Fruit fly (Drosophila melanogaster): ENCODE data around the gene tal-1A.

Gene tal-1A

DNA sequence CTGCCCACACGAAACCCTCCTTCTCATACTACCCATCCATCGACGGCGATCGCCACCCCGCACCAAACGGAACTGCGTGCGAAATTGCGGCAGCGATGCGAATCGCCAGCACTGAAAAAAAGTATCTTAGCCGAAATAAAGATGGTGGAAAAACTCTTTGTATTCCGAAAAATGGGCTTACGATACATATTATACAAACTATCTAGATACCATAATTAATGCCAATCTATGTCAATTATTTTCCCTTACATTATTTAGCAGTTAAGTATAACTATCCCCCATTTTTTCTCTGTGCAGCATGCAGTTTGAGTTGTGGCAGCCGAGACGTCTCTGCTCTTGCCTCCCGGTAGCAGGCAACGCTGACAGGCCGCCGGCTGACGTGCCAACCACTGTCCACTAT lies 48.9 kb downstream of the tal-1A start (continued):
- TF ChIP-seq Hr4 (GFP tag; optimal IDR thresholded peaks at IDR 0.05), result peak; percentile 77
- peak; percentile 72 for TF ChIP-seq OdsH (GFP tag; optimal IDR thresholded peaks at IDR 0.05)
- peak; percentile 47 for TF ChIP-seq CG16779 (tag; optimal IDR thresholded peaks at IDR 0.05)
- TF ChIP-seq CG9139 (GFP tag; optimal IDR thresholded peaks at IDR 0.05), result peak; percentile 32
- TF ChIP-seq svp (GFP tag), result peak; percentile 87
- TF ChIP-seq Ets96B (tag; optimal IDR thresholded peaks at IDR 0.05), result peak; percentile 72
- peak; percentile 59 for TF ChIP-seq topi (GFP tag; optimal IDR thresholded peaks at IDR 0.05)
- TF ChIP-seq CG11902 (GFP tag; optimal IDR thresholded peaks at IDR 0.05), result no peak
- TF ChIP-seq Gug (GFP tag; IDR thresholded peaks at IDR 0.05), result no peak
- peak; percentile 45 for TF ChIP-seq Sox102F (GFP tag; optimal IDR thresholded peaks at IDR 0.05)
- peak; percentile 55 for TF ChIP-seq CG4318 (GFP tag; optimal IDR thresholded peaks at IDR 0.05)
- peak; percentile 53 for TF ChIP-seq Smox (GFP tag; optimal IDR thresholded peaks at IDR 0.05)
- peak; percentile 59 for TF ChIP-seq CG8632 (GFP tag; optimal IDR thresholded peaks at IDR 0.05)
- TF ChIP-seq fd85E (GFP tag; optimal IDR thresholded peaks at IDR 0.05), result no peak
- no peak for TF ChIP-seq CG6163 (GFP tag; IDR thresholded peaks at IDR 0.05)
- peak; percentile 82 for TF ChIP-seq CG15336 (GFP tag; IDR thresholded peaks at IDR 0.05)
- peak; percentile 56 for TF ChIP-seq dsx (GFP tag; optimal IDR thresholded peaks at IDR 0.05; ENCODE audit: poor library complexity, severe bottlenecking)
- TF ChIP-seq CG8119 (GFP tag; IDR thresholded peaks at IDR 0.05), result peak; percentile 81
- TF ChIP-seq CG8319 (GFP tag; optimal IDR thresholded peaks at IDR 0.05), result peak; percentile 32
- TF ChIP-seq eg (GFP tag; IDR thresholded peaks at IDR 0.05), result 0 out of 3 replicates have a peak, but pooled peaks have one; percentile 31
- peak; percentile 62 for TF ChIP-seq CG6808 (GFP tag; optimal IDR thresholded peaks at IDR 0.05)
- TF ChIP-seq CG11762 (GFP tag; optimal IDR thresholded peaks at IDR 0.05; ENCODE audit: insufficient read depth), result peak; percentile 5
- peak; percentile 67 for TF ChIP-seq pdm3 (GFP tag; optimal IDR thresholded peaks at IDR 0.05)
- TF ChIP-seq acj6 (GFP tag; optimal IDR thresholded peaks at IDR 0.05), result peak; percentile 70
- TF ChIP-seq Sox15 (GFP tag; optimal IDR thresholded peaks at IDR 0.05), result no peak
- peak; percentile 70 for TF ChIP-seq lz (GFP tag; optimal IDR thresholded peaks at IDR 0.05)
- TF ChIP-seq CG11294 (GFP tag; IDR thresholded peaks at IDR 0.05), result no peak
- TF ChIP-seq fd59A (GFP tag; optimal IDR thresholded peaks at IDR 0.05), result peak; percentile 55
- peak; percentile 95 for TF ChIP-seq Eip78C (GFP tag)
- TF ChIP-seq net (GFP tag; optimal IDR thresholded peaks at IDR 0.05), result peak; percentile 67
- TF ChIP-seq Sox14 (GFP tag; optimal IDR thresholded peaks at IDR 0.05), result peak; percentile 74
- TF ChIP-seq CG34406 (GFP tag; optimal IDR thresholded peaks at IDR 0.05), result peak; percentile 50
- TF ChIP-seq esn (GFP tag; optimal IDR thresholded peaks at IDR 0.05), result peak; percentile 76
- TF ChIP-seq CG3032 (tag; optimal IDR thresholded peaks at IDR 0.05), result peak; percentile 49
- peak; percentile 58 for TF ChIP-seq spab (GFP tag; optimal IDR thresholded peaks at IDR 0.05)
- TF ChIP-seq fkh (GFP tag; optimal IDR thresholded peaks at IDR 0.05), result no peak

All from whole organism, prepupa.